Fruit fly (Drosophila melanogaster) whole organism, embryonic: Measurements from ENCODE around the gene Obp93a.

ENCODE experiments used
- Atf3 ChIP-seq: fragments of 200-800 bp; sonication (Bioruptor generic); optimal IDR thresholded peaks from 3 replicates; lab custom pipeline; 2016; ENCODE audit warnings: missing biosample characterization, missing genetic modification characterization
- Blimp-1 ChIP-seq: fragments of 200-800 bp; sonication (Bioruptor generic); optimal IDR thresholded peaks from 3 replicates; lab custom pipeline; 2018; ENCODE audit warnings: missing biosample characterization, missing genetic modification characterization, mild to moderate bottlenecking, moderate library complexity, missing genetic modification reagents
- BtbVII ChIP-seq: fragments of 200-800 bp; sonication (Bioruptor generic); optimal IDR thresholded peaks from 3 replicates; lab custom pipeline; 2017; ENCODE audit warnings: missing biosample characterization, mild to moderate bottlenecking, missing genetic modification characterization
- CG10267 ChIP-seq: fragments of 200-800 bp; sonication (Bioruptor generic); optimal IDR thresholded peaks from 2 replicates; lab custom pipeline; 2018; ENCODE audit warnings: missing biosample characterization, mild to moderate bottlenecking, missing genetic modification characterization, moderate library complexity
- CG10431 ChIP-seq: fragments of 200-800 bp; sonication (Bioruptor generic); optimal IDR thresholded peaks from 3 replicates; lab custom pipeline; 2018; ENCODE audit warnings: missing biosample characterization, mild to moderate bottlenecking, missing genetic modification characterization
- CG13287 ChIP-seq: fragments of 200-800 bp; sonication (Bioruptor generic); IDR thresholded peaks from 2 replicates; pipeline ENCODE4 v1.3.6; 2022; ENCODE audit warnings: missing biosample characterization, missing genetic modification characterization; ENCODE audit not compliant: partially characterized antibody
- CG15601 ChIP-seq: fragments of 200-800 bp; sonication (Bioruptor generic); optimal IDR thresholded peaks from 3 replicates; lab custom pipeline; 2019; ENCODE audit warnings: missing biosample characterization, mild to moderate bottlenecking, missing genetic modification characterization, moderate library complexity
- CG17912 ChIP-seq: fragments of 200-800 bp; sonication (Bioruptor generic); optimal IDR thresholded peaks from 2 replicates; lab custom pipeline; 2018; ENCODE audit warnings: missing biosample characterization, mild to moderate bottlenecking, missing genetic modification characterization
- CG18262 ChIP-seq: fragments of 200-800 bp; optimal IDR thresholded peaks from 3 replicates; lab custom pipeline; 2019; ENCODE audit warnings: missing biosample characterization, mild to moderate bottlenecking, missing genetic modification characterization, moderate library complexity
- CG18476 ChIP-seq: fragments of 200-800 bp; sonication (Bioruptor generic); optimal IDR thresholded peaks from 2 replicates; lab custom pipeline; 2016; ENCODE audit warnings: missing biosample characterization, mild to moderate bottlenecking, missing genetic modification characterization
- CG30020 ChIP-seq: fragments of 200-800 bp; optimal IDR thresholded peaks from 2 replicates; lab custom pipeline; 2019; ENCODE audit warnings: missing biosample characterization, mild to moderate bottlenecking, missing genetic modification characterization, moderate library complexity
- CG30403 ChIP-seq: fragments of 200-800 bp; sonication (Bioruptor generic); optimal IDR thresholded peaks from 3 replicates; lab custom pipeline; 2016; ENCODE audit warnings: missing biosample characterization, missing genetic modification characterization
- CG3065 ChIP-seq: fragments of 200-800 bp; sonication (Bioruptor generic); optimal IDR thresholded peaks from 2 replicates; lab custom pipeline; 2016; ENCODE audit warnings: missing biosample characterization, missing genetic modification characterization
- CG3163 ChIP-seq: fragments of 200-800 bp; sonication (Bioruptor generic); optimal IDR thresholded peaks from 3 replicates; lab custom pipeline; 2016; ENCODE audit warnings: missing biosample characterization, missing genetic modification characterization
- CG6175 ChIP-seq: fragments of 200-800 bp; sonication (Bioruptor generic); IDR thresholded peaks from 3 replicates; pipeline ENCODE4 v1.3.6; 2022; ENCODE audit warnings: missing biosample characterization, missing genetic modification characterization
- CG6254 ChIP-seq: fragments of 200-800 bp; sonication (Bioruptor generic); optimal IDR thresholded peaks from 3 replicates; lab custom pipeline; 2017; ENCODE audit warnings: mild to moderate bottlenecking, missing biosample characterization, missing genetic modification reagents, missing genetic modification characterization
- CG7372 ChIP-seq: fragments of 200-800 bp; sonication (Bioruptor generic); IDR thresholded peaks from 2 replicates; pipeline ENCODE4 v1.3.6; 2022; ENCODE audit warnings: missing biosample characterization, missing genetic modification characterization
- CG7963 ChIP-seq: fragments of 200-800 bp; sonication (Bioruptor generic); IDR thresholded peaks from 3 replicates; pipeline ENCODE4 v1.3.6; 2022; ENCODE audit warnings: missing biosample characterization, missing genetic modification characterization; ENCODE audit not compliant: partially characterized antibody
- CG8359 ChIP-seq: fragments of 200-800 bp; sonication (Bioruptor generic); optimal IDR thresholded peaks from 2 replicates; lab custom pipeline; 2017; ENCODE audit warnings: missing biosample characterization, mild to moderate bottlenecking, missing genetic modification characterization, borderline replicate concordance
- Dll ChIP-seq: fragments of 200-800 bp; sonication (Bioruptor generic); IDR thresholded peaks from 4 replicates; pipeline ENCODE4 v1.3.6; 2022; ENCODE audit warnings: missing biosample characterization, missing genetic modification characterization; ENCODE audit not compliant: partially characterized antibody
- Drgx ChIP-seq: fragments of 200-800 bp; sonication (Bioruptor generic); IDR thresholded peaks from 2 replicates; pipeline ENCODE4 v1.3.6; 2022; ENCODE audit warnings: missing biosample characterization, missing genetic modification characterization
- Ets65A ChIP-seq: fragments of 200-800 bp; sonication (Bioruptor generic); peaks from one replicate; lab custom pipeline; 2016; ENCODE audit warnings: missing biosample characterization, missing genetic modification characterization
- Med ChIP-seq: fragments of 200-800 bp; sonication (Bioruptor generic); peaks from one replicate; lab custom pipeline; 2016; ENCODE audit warnings: missing biosample characterization, missing genetic modification characterization, mild to moderate bottlenecking, inconsistent platforms, moderate library complexity
- Neu2 ChIP-seq: fragments of 200-800 bp; sonication (Bioruptor generic); optimal IDR thresholded peaks from 3 replicates; lab custom pipeline; 2016; ENCODE audit warnings: missing biosample characterization, missing genetic modification characterization, borderline replicate concordance
- Pdp1 ChIP-seq, 2 experiments: fragments of 200-800 bp; sonication (Bioruptor generic); optimal IDR thresholded peaks; 3 replicates each; lab custom pipeline; 2016; ENCODE audit warnings: missing biosample characterization in 2 of 2, missing genetic modification characterization in 2 of 2, mild to moderate bottlenecking in 1 of 2, moderate library complexity in 1 of 2
- Trl ChIP-seq, 3 experiments: fragments of >200 bp in 2 of 3; fragments of 200-800 bp in 1 of 3; sonication (Bioruptor generic) in 1 of 3; optimal IDR thresholded peaks; 2 replicates in 1 of 3; 3 replicates in 2 of 3; lab custom pipeline; 2016 to 2017; ENCODE audit warnings: missing biosample characterization in 1 of 3, missing genetic modification characterization in 1 of 3
- Usf ChIP-seq: fragments of 200-800 bp; sonication (Bioruptor generic); optimal IDR thresholded peaks from 2 replicates; lab custom pipeline; 2017; ENCODE audit warnings: missing genotype, missing biosample characterization, missing genetic modification characterization
- bsh ChIP-seq, 2 experiments: fragments of 200-800 bp; sonication (Bioruptor generic); optimal IDR thresholded peaks; 2 replicates each; lab custom pipeline; 2017 to 2018; ENCODE audit warnings: mild to moderate bottlenecking in 2 of 2, missing biosample characterization in 2 of 2, missing genetic modification characterization in 2 of 2, moderate library complexity in 1 of 2
- cas ChIP-seq: fragments of 200-800 bp; sonication (Bioruptor generic); IDR thresholded peaks from 2 replicates; pipeline ENCODE4 v1.3.6; 2022; ENCODE audit warnings: missing biosample characterization, missing genetic modification characterization
- ci ChIP-seq: fragments of 200-800 bp; sonication (Bioruptor generic); IDR thresholded peaks from 3 replicates; pipeline ENCODE4 v1.3.6; 2022; ENCODE audit warnings: missing biosample characterization, missing genetic modification characterization
- corto ChIP-seq: fragments of 200-800 bp; sonication (Bioruptor generic); optimal IDR thresholded peaks from 2 replicates; lab custom pipeline; 2016; ENCODE audit warnings: missing biosample characterization, mild to moderate bottlenecking, missing genetic modification characterization, moderate library complexity
- crp ChIP-seq, 2 experiments: fragments of 200-800 bp; sonication (Bioruptor generic); optimal IDR thresholded peaks; 2 replicates in 1 of 2; 3 replicates in 1 of 2; lab custom pipeline; 2017; ENCODE audit warnings: missing biosample characterization in 2 of 2, missing genetic modification characterization in 2 of 2, mild to moderate bottlenecking in 1 of 2, moderate library complexity in 1 of 2
- grau ChIP-seq: fragments of 200-800 bp; optimal IDR thresholded peaks from 3 replicates; lab custom pipeline; 2019; ENCODE audit warnings: missing biosample characterization, mild to moderate bottlenecking, missing genetic modification characterization, moderate library complexity
- gsb-n ChIP-seq: fragments of 200-800 bp; sonication (Bioruptor generic); optimal IDR thresholded peaks from 3 replicates; lab custom pipeline; 2018; ENCODE audit warnings: missing biosample characterization, mild to moderate bottlenecking, missing genetic modification characterization
- hbn ChIP-seq: fragments of 200-800 bp; sonication (Bioruptor generic); IDR thresholded peaks from 2 replicates; pipeline ENCODE4 v1.3.6; 2022; ENCODE audit warnings: missing biosample characterization, missing genetic modification characterization; ENCODE audit not compliant: partially characterized antibody
- lbe ChIP-seq: fragments of 200-800 bp; sonication (Bioruptor generic); optimal IDR thresholded peaks from 2 replicates; lab custom pipeline; 2016; ENCODE audit warnings: missing biosample characterization, mild to moderate bottlenecking, missing genetic modification characterization
- nom ChIP-seq: fragments of 200-800 bp; sonication (Bioruptor generic); optimal IDR thresholded peaks from 2 replicates; lab custom pipeline; 2017; ENCODE audit warnings: missing biosample characterization, missing genetic modification characterization, mild to moderate bottlenecking, moderate library complexity, missing genetic modification reagents
- pros ChIP-seq: fragments of 200-800 bp; sonication (Bioruptor generic); optimal IDR thresholded peaks from 3 replicates; lab custom pipeline; 2019; ENCODE audit warnings: missing biosample characterization, mild to moderate bottlenecking, missing genetic modification characterization, moderate library complexity
- run ChIP-seq: fragments of 200-800 bp; sonication (Bioruptor generic); optimal IDR thresholded peaks from 3 replicates; lab custom pipeline; 2018; ENCODE audit warnings: missing biosample characterization, mild to moderate bottlenecking, missing genetic modification characterization
- sens ChIP-seq: fragments of 200-800 bp; sonication (Bioruptor generic); peaks from one replicate; lab custom pipeline; 2016; ENCODE audit warnings: missing biosample characterization, missing genetic modification characterization
- sna ChIP-seq: fragments of 200-800 bp; sonication (Bioruptor generic); IDR thresholded peaks from 2 replicates; pipeline ENCODE4 v1.3.6; 2022; ENCODE audit warnings: missing biosample characterization, missing genetic modification characterization; ENCODE audit not compliant: partially characterized antibody
- twi ChIP-seq: fragments of 200-800 bp; optimal IDR thresholded peaks from 2 replicates; lab custom pipeline; 2019; ENCODE audit warnings: missing biosample characterization, mild to moderate bottlenecking, missing genetic modification characterization, moderate library complexity
- yki ChIP-seq: fragments of >200 bp; optimal IDR thresholded peaks from 3 replicates; lab custom pipeline; 2018
- z ChIP-seq: fragments of 200-800 bp; sonication (Bioruptor generic); IDR thresholded peaks from 3 replicates; pipeline ENCODE4 v1.3.6; 2022; ENCODE audit warnings: missing biosample characterization, missing genetic modification characterization

The Obp93a gene

dm6 chr3R:21154130-21154529 is 24.6 kb upstream of the Obp93a start:
- TF ChIP-seq Atf3 (GFP tag; lab: Kevin White, UChicago) (no peak), CG7372 (GFP tag; lab: Robert Waterston, UW) (peak; percentile 75), run (tag; lab: Kevin White, UChicago) (no peak), sens (GFP tag; lab: Kevin White, UChicago) (peak; percentile 47), Med (GFP tag; lab: Kevin White, UChicago) (peak; percentile 16), CG6175 (GFP tag; lab: Robert Waterston, UW) (0 out of 3 replicates have a peak, but pooled peaks have one; percentile 7), CG13287 (GFP tag; lab: Robert Waterston, UW) (no peak), CG15601 (peak; percentile 57), CG18262 (tag; lab: Kevin White, UChicago) (no peak), yki (lab: Kevin White, UChicago) (no peak), ci (GFP tag; lab: Robert Waterston, UW) (0 out of 3 replicates have a peak, but pooled peaks have one; percentile 24), Neu2 (GFP tag; lab: Kevin White, UChicago) (no peak), Pdp1 (GFP tag; optimal IDR thresholded peaks at IDR 0.05; lab: Kevin White, UChicago) (no peak), z (GFP tag; lab: Robert Waterston, UW) (no peak), CG6254 (GFP tag; lab: Kevin White, UChicago) (no peak), Usf (GFP tag; lab: Kevin White, UChicago) (no peak), CG3163 (no peak), CG10431 (peak; percentile 99), crp (GFP tag; optimal IDR thresholded peaks at IDR 0.05; lab: Kevin White, UChicago) (peak in 1 of 2 experiments; percentile 5), Ets65A (GFP tag; lab: Kevin White, UChicago) (peak; percentile 3)
- TF ChIP-seq, all 482 proteins: peak for 9

dm6 chr3R:21152856-21153278 is 23.4 kb upstream of the Obp93a start:
- TF ChIP-seq CG7963 (no peak), CG3065 (no peak), Drgx (peak; percentile 89), CG30020 (tag; lab: Kevin White, UChicago) (no peak), CG30403 (GFP tag; lab: Kevin White, UChicago) (no peak), CG10267 (tag; lab: Kevin White, UChicago) (no peak), corto (GFP tag; lab: Kevin White, UChicago) (peak; percentile 76), lbe (GFP tag; lab: Kevin White, UChicago) (peak; percentile 72), Dll (GFP tag; lab: Robert Waterston, UW) (peak; percentile 38; the same call in 1 of the 4 replicates), CG17912 (no peak), Trl (optimal IDR thresholded peaks at IDR 0.05; lab: Kevin White, UChicago) (peak; percentile 73 to 79), Trl (GFP tag; optimal IDR thresholded peaks at IDR 0.05; lab: Kevin White, UChicago) (no peak), gsb-n (no peak), bsh (GFP tag; optimal IDR thresholded peaks at IDR 0.05; lab: Kevin White, UChicago) (peak in 1 of 2 experiments; percentile 96), cas (GFP tag; lab: Robert Waterston, UW) (no peak), hbn (GFP tag; lab: Robert Waterston, UW) (no peak), grau (tag; lab: Kevin White, UChicago) (no peak), sna (GFP tag; lab: Robert Waterston, UW) (peak; percentile 23; the same call in 1 of the 2 replicates), BtbVII (GFP tag; lab: Kevin White, UChicago) (no peak), nom (GFP tag; lab: Kevin White, UChicago) (peak; percentile 98), CG8359 (GFP tag; lab: Kevin White, UChicago) (no peak), CG18476 (GFP tag; lab: Kevin White, UChicago) (no peak), twi (no peak), pros (no peak), yki (lab: Kevin White, UChicago) (peak; percentile 51), Blimp-1 (GFP tag; lab: Kevin White, UChicago) (no peak), CG3163 (peak; percentile 85)
- TF ChIP-seq, all 482 proteins: peak for 10
